Worm (Caenorhabditis elegans) whole organism, L2 larva: ENCODE data around the gene cng-2.
"Not testable (repeated sequence)": the region's sequence is repeated elsewhere in the genome, so short reads cannot be mapped to it uniquely, and the experiment has no call there.

Experiments
- C34F6.9 ChIP-seq: fragments of 150-350 bp; optimal IDR thresholded peaks from 2 replicates; lab custom pipeline; 2014; ENCODE audit warnings: missing biosample characterization, missing genetic modification characterization
- F13H6.1 ChIP-seq: sonication (generic microtip); optimal IDR thresholded peaks from 2 replicates; lab custom pipeline; 2016; ENCODE audit warnings: missing genetic modification characterization, missing compliant biosample characterization
- Y55F3AM.14 ChIP-seq: fragments of 200-800 bp; sonication (Bioruptor generic); optimal IDR thresholded peaks from 2 replicates; lab custom pipeline; 2018; ENCODE audit warnings: mild to moderate bottlenecking, missing genetic modification characterization, missing compliant biosample characterization
- ZK546.5 ChIP-seq: sonication (generic microtip); optimal IDR thresholded peaks from 2 replicates; lab custom pipeline; 2017; ENCODE audit warnings: missing biosample characterization, missing genetic modification characterization
- alr-1 ChIP-seq: fragments of 150-350 bp; optimal IDR thresholded peaks from 2 replicates; lab custom pipeline; 2014; ENCODE audit warnings: missing biosample characterization, missing genetic modification characterization
- aly-2 ChIP-seq: fragments of 150-350 bp; optimal IDR thresholded peaks from 2 replicates; lab custom pipeline; 2014; ENCODE audit warnings: missing biosample characterization, missing genetic modification characterization
- ama-1 ChIP-seq: fragments of 150-350 bp; optimal IDR thresholded peaks from 2 replicates; lab custom pipeline; 2018; ENCODE audit warnings: inconsistent platforms
- blmp-1 ChIP-seq: sonication (generic microtip); optimal IDR thresholded peaks from 2 replicates; lab custom pipeline; 2017; ENCODE audit warnings: missing genetic modification characterization, mild to moderate bottlenecking, missing compliant biosample characterization, antibody characterized with exemption, moderate library complexity; ENCODE audit not compliant: insufficient read depth
- ceh-16 ChIP-seq: fragments of 150-350 bp; optimal IDR thresholded peaks from 2 replicates; lab custom pipeline; 2014; ENCODE audit warnings: missing biosample characterization, missing genetic modification characterization
- ceh-82 ChIP-seq: fragments of 150-350 bp; optimal IDR thresholded peaks from 2 replicates; lab custom pipeline; 2014; ENCODE audit warnings: missing biosample characterization, missing genetic modification characterization
- crh-2 ChIP-seq: sonication (generic microtip); optimal IDR thresholded peaks from 2 replicates; lab custom pipeline; 2017; ENCODE audit warnings: missing biosample characterization, missing genetic modification characterization
- dmd-4 ChIP-seq: sonication (generic microtip); optimal IDR thresholded peaks from 2 replicates; lab custom pipeline; 2017; ENCODE audit warnings: missing biosample characterization, missing genetic modification characterization
- egl-27 ChIP-seq: sonication (generic microtip); optimal IDR thresholded peaks from 3 replicates; lab custom pipeline; 2017; ENCODE audit warnings: missing biosample characterization, missing genetic modification reagents, missing genetic modification characterization
- elt-1 ChIP-seq: fragments of 150-350 bp; optimal IDR thresholded peaks from 2 replicates; lab custom pipeline; 2014; ENCODE audit warnings: missing biosample characterization, missing genetic modification characterization
- elt-3 ChIP-seq: sonication (generic microtip); optimal IDR thresholded peaks from 2 replicates; lab custom pipeline; 2017; ENCODE audit warnings: missing biosample characterization, missing genetic modification characterization
- fos-1 ChIP-seq: fragments of 150-350 bp; optimal IDR thresholded peaks from 2 replicates; lab custom pipeline; 2014; ENCODE audit warnings: missing biosample characterization, missing genetic modification characterization
- lin-11 ChIP-seq: fragments of 150-350 bp; sonication (generic microtip); optimal IDR thresholded peaks from 2 replicates; lab custom pipeline; 2014; ENCODE audit warnings: missing biosample characterization, missing genetic modification characterization, inconsistent platforms, mixed read lengths
- lin-13 ChIP-seq: fragments of 150-350 bp; optimal IDR thresholded peaks from 2 replicates; lab custom pipeline; 2014; ENCODE audit warnings: missing biosample characterization, missing genetic modification reagents, missing genetic modification characterization
- lin-39 ChIP-seq: fragments of 150-350 bp; optimal IDR thresholded peaks from 2 replicates; lab custom pipeline; 2014; ENCODE audit warnings: missing biosample characterization, missing genetic modification reagents, missing genetic modification characterization
- lsy-2 ChIP-seq, 2 experiments: fragments of 150-350 bp in 1 of 2; sonication (generic microtip) in 1 of 2; optimal IDR thresholded peaks; 2 replicates each; lab custom pipeline; 2014 to 2017; ENCODE audit warnings: missing biosample characterization in 2 of 2, missing genetic modification characterization in 2 of 2
- mbf-1 ChIP-seq: sonication (generic microtip); optimal IDR thresholded peaks from 2 replicates; lab custom pipeline; 2017; ENCODE audit warnings: missing biosample characterization, missing genetic modification characterization
- mdl-1 ChIP-seq, 2 experiments: fragments of 150-350 bp in 1 of 2; sonication (generic microtip) in 1 of 2; optimal IDR thresholded peaks; 2 replicates each; lab custom pipeline; 2017; ENCODE audit warnings: missing biosample characterization in 2 of 2, missing genetic modification characterization in 2 of 2
- nhr-10 ChIP-seq: sonication (generic microtip); optimal IDR thresholded peaks from 2 replicates; lab custom pipeline; 2017; ENCODE audit warnings: missing biosample characterization, missing genetic modification characterization
- nhr-12 ChIP-seq: fragments of 150-350 bp; optimal IDR thresholded peaks from 2 replicates; lab custom pipeline; 2014; ENCODE audit warnings: missing biosample characterization, missing genetic modification characterization
- nhr-129 ChIP-seq: fragments of 150-350 bp; optimal IDR thresholded peaks from 2 replicates; lab custom pipeline; 2014; ENCODE audit warnings: missing biosample characterization, missing genetic modification characterization
- nhr-21 ChIP-seq: fragments of 150-350 bp; optimal IDR thresholded peaks from 2 replicates; lab custom pipeline; 2014; ENCODE audit warnings: missing biosample characterization, missing genetic modification characterization
- nhr-23 ChIP-seq: fragments of 150-350 bp; optimal IDR thresholded peaks from 2 replicates; lab custom pipeline; 2014; ENCODE audit warnings: missing biosample characterization, missing genetic modification reagents, missing genetic modification characterization
- nhr-237 ChIP-seq: fragments of 150-350 bp; optimal IDR thresholded peaks from 2 replicates; lab custom pipeline; 2014; ENCODE audit warnings: missing biosample characterization, missing genetic modification characterization
- nhr-25 ChIP-seq: fragments of 150-350 bp; sonication (generic microtip); optimal IDR thresholded peaks from 3 replicates; lab custom pipeline; 2014; ENCODE audit warnings: missing biosample characterization, missing genetic modification characterization
- nhr-6 ChIP-seq: fragments of 150-350 bp; optimal IDR thresholded peaks from 2 replicates; lab custom pipeline; 2014; ENCODE audit warnings: missing biosample characterization, missing genetic modification characterization
- nhr-77 ChIP-seq: fragments of 150-350 bp; optimal IDR thresholded peaks from 2 replicates; lab custom pipeline; 2014; ENCODE audit warnings: missing biosample characterization, missing genetic modification characterization
- peb-1 ChIP-seq: fragments of 150-350 bp; optimal IDR thresholded peaks from 2 replicates; lab custom pipeline; 2014; ENCODE audit warnings: missing biosample characterization, missing genetic modification characterization
- sem-4 ChIP-seq: fragments of 150-350 bp; optimal IDR thresholded peaks from 2 replicates; lab custom pipeline; 2014; ENCODE audit warnings: missing biosample characterization, missing genetic modification reagents, missing genetic modification characterization
- skn-1 ChIP-seq: sonication (generic microtip); optimal IDR thresholded peaks from 2 replicates; lab custom pipeline; 2017; ENCODE audit warnings: missing biosample characterization, missing genetic modification characterization
- sma-3 ChIP-seq: sonication (generic microtip); optimal IDR thresholded peaks from 2 replicates; lab custom pipeline; 2016; ENCODE audit warnings: missing genetic modification reagents, missing genetic modification characterization, missing compliant biosample characterization
- sma-9 ChIP-seq, 2 experiments: fragments of 150-350 bp in 1 of 2; sonication (generic microtip) in 1 of 2; optimal IDR thresholded peaks; 2 replicates each; lab custom pipeline; 2014 to 2016; ENCODE audit warnings: missing genetic modification characterization in 2 of 2, mild to moderate bottlenecking in 1 of 2, missing biosample characterization in 1 of 2, missing compliant biosample characterization in 1 of 2, missing genetic modification reagents in 1 of 2, moderate library complexity in 1 of 2
- unc-39 ChIP-seq: fragments of 150-350 bp; optimal IDR thresholded peaks from 2 replicates; lab custom pipeline; 2014; ENCODE audit warnings: missing biosample characterization, missing genetic modification characterization
- unc-55 ChIP-seq: fragments of 150-350 bp; sonication (generic microtip); optimal IDR thresholded peaks from 3 replicates; lab custom pipeline; 2014; ENCODE audit warnings: missing biosample characterization, missing genetic modification reagents, missing genetic modification characterization
- unc-62 ChIP-seq: fragments of 150-350 bp; optimal IDR thresholded peaks from 2 replicates; lab custom pipeline; 2014; ENCODE audit warnings: missing biosample characterization, missing genetic modification reagents, missing genetic modification characterization
- zag-1 ChIP-seq: fragments of 150-350 bp; optimal IDR thresholded peaks from 2 replicates; lab custom pipeline; 2014; ENCODE audit warnings: missing biosample characterization, missing genetic modification characterization
- ztf-1 ChIP-seq: fragments of 200-800 bp; sonication (Bioruptor generic); conservative IDR thresholded peaks from 2 replicates; pipeline ENCODE4 v1.3.6; 2022; ENCODE audit warnings: missing genetic modification characterization, missing compliant biosample characterization
- ztf-11 ChIP-seq: sonication (generic microtip); optimal IDR thresholded peaks from 2 replicates; lab custom pipeline; 2017; ENCODE audit warnings: missing biosample characterization, missing genetic modification characterization
- ztf-4 ChIP-seq: fragments of 150-350 bp; optimal IDR thresholded peaks from 2 replicates; lab custom pipeline; 2014; ENCODE audit warnings: missing biosample characterization, missing genetic modification characterization

Gene cng-2

DNA sequence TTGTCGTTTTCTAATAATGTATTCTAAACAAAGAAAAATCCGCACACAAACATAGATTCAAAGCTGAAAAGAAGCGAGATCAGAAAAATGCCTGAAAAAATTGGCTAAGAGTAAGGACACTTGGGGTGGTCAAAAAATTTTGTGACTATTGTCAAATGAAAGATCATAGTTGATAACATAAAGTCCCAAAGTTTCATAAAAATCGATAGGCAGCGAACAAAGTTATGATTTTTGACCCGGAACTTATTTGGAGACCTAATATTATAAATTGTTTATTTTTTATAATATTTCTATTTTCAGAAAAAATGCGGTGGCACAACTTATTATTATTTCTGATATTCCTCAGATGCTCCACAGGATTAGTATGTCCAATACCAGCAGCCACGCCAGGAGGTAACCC lies 14.2 kb downstream of the cng-2 start, which contains the start of gene R05C11.4:
R05C11.4 (plus strand) TSS at position 301 of the 400 bp plus-strand sequence.
- not testable (repeated sequence) for TF ChIP-seq dmd-4; peb-1 (tag; lab: Kevin White, UChicago); unc-55 (GFP tag; lab: Kevin White, UChicago)

DNA sequence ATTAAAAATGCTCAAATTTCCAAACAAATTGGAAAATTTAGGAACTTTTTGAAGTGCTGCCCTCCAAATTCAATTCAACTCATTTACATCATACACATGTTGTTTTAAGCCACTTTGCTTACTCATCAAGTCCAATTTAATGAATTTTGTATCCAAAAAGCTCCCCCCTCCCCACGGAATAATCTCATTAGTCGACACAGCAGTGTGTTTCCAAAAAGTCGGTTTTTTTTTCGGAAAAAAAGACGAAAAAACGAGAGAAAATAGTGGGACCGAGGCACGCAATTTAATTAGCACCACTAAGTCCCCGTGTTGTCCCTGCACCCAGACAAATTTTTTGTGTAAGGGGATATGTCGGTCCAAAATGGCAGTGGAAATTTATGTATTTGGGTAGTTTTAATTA lies 15.3 kb downstream of the cng-2 start:
- TF ChIP-seq nhr-6 (tag; lab: Kevin White, UChicago) (no peak), blmp-1 (tag; lab: Kevin White, UChicago) (no peak), nhr-77 (tag; lab: Kevin White, UChicago) (no peak), lin-11 (tag; lab: Kevin White, UChicago) (no peak), unc-55 (GFP tag; lab: Kevin White, UChicago) (no peak), nhr-21 (tag; lab: Kevin White, UChicago) (no peak), unc-62 (GFP tag; lab: Kevin White, UChicago) (no peak), nhr-12 (tag; lab: Kevin White, UChicago) (no peak), fos-1 (tag; lab: Kevin White, UChicago) (no peak), nhr-237 (tag; lab: Kevin White, UChicago) (no peak), ceh-16 (tag; lab: Kevin White, UChicago) (no peak), ZK546.5 (tag; lab: Kevin White, UChicago) (no peak), F13H6.1 (tag; lab: Kevin White, UChicago) (no peak), mbf-1 (no peak), mdl-1 (tag; optimal IDR thresholded peaks at IDR 0.05; lab: Kevin White, UChicago) (no peak), elt-3 (tag; lab: Kevin White, UChicago) (no peak), sma-9 (GFP tag; optimal IDR thresholded peaks at IDR 0.05; lab: Kevin White, UChicago) (peak; percentile 19), sma-9 (tag; optimal IDR thresholded peaks at IDR 0.05; lab: Kevin White, UChicago) (no peak), crh-2 (tag; lab: Kevin White, UChicago) (no peak), elt-1 (no peak), ama-1 (lab: Kevin White, UChicago) (no peak), lin-39 (tag; lab: Kevin White, UChicago) (no peak), ztf-4 (no peak), unc-39 (tag; lab: Kevin White, UChicago) (no peak), skn-1 (tag; lab: Kevin White, UChicago) (no peak), ceh-82 (no peak), lsy-2 (tag; optimal IDR thresholded peaks at IDR 0.05; lab: Kevin White, UChicago) (peak in 1 of 2 experiments; percentile 17), ztf-11 (tag; lab: Kevin White, UChicago) (no peak), lin-13 (peak; percentile 14), sma-3 (GFP tag; lab: Kevin White, UChicago) (no peak), nhr-10 (tag; lab: Kevin White, UChicago) (no peak), aly-2 (tag; lab: Kevin White, UChicago) (no peak), alr-1 (tag; lab: Kevin White, UChicago) (no peak), egl-27 (tag; lab: Kevin White, UChicago) (no peak), zag-1 (tag; lab: Kevin White, UChicago) (peak; percentile 64), C34F6.9 (tag; lab: Kevin White, UChicago) (peak; percentile 38), nhr-129 (no peak), nhr-25 (tag; lab: Kevin White, UChicago) (no peak), Y55F3AM.14 (GFP tag; lab: Kevin White, UChicago) (no peak), peb-1 (tag; lab: Kevin White, UChicago) (no peak), nhr-23 (no peak), ztf-1 (no peak), dmd-4 (no peak), sem-4 (tag; lab: Kevin White, UChicago) (no peak)
